Fruit fly (Drosophila melanogaster) S2 (cell line): ENCODE data around the gene Nak.

Source experiments
- CG8478 ChIP-seq: fragments of >200 bp; optimal IDR thresholded peaks from 2 replicates; lab custom pipeline; 2018
- CTCF ChIP-seq, 2 experiments: fragments of >200 bp; optimal IDR thresholded peaks; 2 replicates each; lab custom pipeline; 2018

The Nak gene

DNA sequence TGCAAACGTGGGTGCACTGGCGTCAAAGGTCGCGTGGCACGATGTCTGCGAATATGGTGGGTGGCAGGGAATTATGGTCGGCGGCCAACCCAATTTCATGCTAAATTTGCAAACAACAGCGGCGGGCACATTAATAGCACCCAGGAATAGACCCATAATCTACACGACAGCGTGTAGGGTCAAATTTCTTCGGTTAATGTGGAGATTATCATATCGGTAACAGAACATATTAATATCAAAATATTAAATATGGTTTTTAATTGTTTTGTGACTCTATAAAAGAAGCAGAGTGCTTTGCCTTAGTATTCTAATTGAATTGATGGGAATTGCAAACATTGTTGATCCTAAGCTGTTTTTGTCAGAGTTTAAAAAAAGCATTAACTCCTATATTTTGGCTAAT lies 10.4 kb upstream of the Nak start:
- TF ChIP-seq CG8478 (no peak), CTCF (optimal IDR thresholded peaks at IDR 0.05; lab: Kevin White, UChicago) (no peak)

DNA sequence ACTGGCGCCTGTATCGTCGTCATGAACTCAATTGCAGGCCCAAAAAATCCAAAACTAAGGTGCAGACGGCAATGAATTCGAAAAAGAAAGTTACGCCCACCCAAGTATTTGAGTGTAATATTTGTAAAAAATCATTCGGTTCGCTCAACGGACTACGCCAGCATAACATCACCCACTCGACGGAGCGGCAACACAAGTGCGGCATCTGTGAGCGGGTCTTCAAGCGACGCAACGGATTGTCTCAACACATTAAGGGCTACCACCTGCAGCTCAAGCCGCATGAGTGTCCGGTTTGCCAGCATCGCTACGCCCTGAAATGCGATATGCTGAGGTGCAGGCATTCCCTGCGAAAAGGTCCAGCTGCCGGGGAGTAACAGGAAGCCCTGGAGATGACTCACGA lies 8.2 kb upstream of the Nak start:
- TF ChIP-seq CG8478, result no peak
- TF ChIP-seq CTCF (optimal IDR thresholded peaks at IDR 0.05; lab: Kevin White, UChicago), result no peak

DNA sequence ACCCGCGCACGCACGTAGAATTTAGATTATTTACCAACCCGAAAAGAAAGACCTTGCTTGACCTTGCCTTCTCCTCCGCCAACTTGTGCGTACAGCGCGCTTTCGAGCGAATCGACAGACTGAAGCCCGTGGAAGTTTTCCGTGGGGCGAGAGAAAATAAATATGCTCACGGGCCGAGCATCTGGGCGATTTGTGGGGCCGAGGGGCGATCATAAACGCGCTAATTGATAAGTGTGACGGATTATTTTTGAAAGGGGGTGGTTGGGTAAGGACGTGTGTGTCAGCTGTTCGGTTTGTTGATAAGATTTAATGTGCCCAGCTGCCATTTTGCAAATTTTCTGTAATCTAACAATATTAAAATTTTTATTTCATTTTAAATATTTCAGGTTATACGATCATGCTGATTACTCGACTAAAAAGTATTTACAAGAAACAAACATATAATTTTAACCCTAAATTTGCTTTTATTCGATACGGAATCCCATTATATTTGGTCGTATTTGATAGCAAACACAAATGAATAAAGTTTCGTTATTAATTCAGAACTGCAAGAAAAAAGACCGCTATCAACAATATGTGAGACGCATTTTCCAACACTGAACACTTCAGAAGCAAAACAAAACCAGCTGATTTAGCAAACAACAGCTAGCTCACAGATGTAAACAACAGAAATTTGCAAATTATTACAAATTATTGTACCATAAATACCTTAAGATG lies 5.7 kb upstream of the Nak start, which contains the start of the genes L2HGDH and CG10431:
Gene L2HGDH, minus strand, starts transcription at position 386 of the 717 bp plus-strand sequence.
Gene CG10431, plus strand, starts transcription at position 648 of the 717 bp plus-strand sequence.
- TF ChIP-seq CG8478, result no peak
- no peak for TF ChIP-seq CTCF (optimal IDR thresholded peaks at IDR 0.05; lab: Kevin White, UChicago)

DNA sequence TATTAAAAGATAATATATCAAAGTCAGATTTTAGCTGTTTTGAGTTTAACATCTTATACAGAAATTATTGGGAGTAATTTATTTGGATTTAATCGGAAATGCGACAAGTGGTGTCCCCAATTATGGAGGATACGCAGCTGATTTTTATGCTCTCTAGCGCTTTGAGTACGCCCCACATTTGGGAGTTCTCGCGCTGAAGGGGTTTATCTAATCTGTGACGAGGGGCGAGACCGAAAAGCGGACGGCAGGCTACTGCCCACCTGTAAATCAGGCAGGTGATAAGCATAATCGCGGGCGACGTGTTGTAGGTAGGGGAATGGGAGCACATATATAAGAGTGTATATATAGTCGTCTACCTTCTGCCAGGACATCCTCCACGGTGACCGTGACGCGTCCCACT lies 647 bp downstream of the Nak start:
- TF ChIP-seq CTCF (optimal IDR thresholded peaks at IDR 0.05; lab: Kevin White, UChicago) (no peak), CG8478 (no peak)

DNA sequence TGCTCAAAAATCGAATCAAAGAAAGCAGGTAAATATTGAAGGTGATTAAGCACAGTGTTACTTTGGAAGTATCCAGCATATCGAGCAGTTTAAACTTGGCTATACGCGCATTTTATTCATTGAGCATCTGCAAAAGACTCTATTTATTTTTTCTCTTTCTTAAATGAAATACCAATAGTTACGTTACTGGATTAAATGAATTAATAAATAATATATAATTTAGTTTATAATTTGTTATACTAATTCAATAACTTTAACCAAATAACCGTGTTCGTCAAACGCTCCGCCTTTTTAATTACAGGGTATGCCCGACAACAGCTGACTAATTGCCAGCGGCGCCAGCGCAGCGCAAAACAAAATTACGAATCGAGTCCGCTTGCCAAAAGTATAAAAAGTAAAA lies 1.7 kb downstream of the Nak start:
- no peak for TF ChIP-seq CTCF (optimal IDR thresholded peaks at IDR 0.05; lab: Kevin White, UChicago)
- TF ChIP-seq CG8478, result no peak

DNA sequence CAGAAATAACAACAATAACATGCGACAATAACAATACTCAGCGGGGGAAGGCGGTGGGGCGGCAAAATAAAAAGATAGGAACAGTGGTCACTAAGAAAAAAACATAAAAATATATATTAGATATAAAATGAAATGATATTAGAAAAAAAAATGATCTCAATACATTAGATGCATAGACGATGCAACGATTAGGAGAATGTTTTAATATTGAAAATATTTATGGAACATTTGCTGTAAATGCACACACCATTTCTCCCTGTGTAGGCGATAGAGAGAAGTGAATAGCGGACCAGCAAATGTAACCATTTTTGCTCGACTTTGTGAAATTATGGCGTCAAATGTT lies 2.4 kb downstream of the Nak start:
- TF ChIP-seq CTCF (optimal IDR thresholded peaks at IDR 0.05; lab: Kevin White, UChicago) (no peak), CG8478 (no peak)

DNA sequence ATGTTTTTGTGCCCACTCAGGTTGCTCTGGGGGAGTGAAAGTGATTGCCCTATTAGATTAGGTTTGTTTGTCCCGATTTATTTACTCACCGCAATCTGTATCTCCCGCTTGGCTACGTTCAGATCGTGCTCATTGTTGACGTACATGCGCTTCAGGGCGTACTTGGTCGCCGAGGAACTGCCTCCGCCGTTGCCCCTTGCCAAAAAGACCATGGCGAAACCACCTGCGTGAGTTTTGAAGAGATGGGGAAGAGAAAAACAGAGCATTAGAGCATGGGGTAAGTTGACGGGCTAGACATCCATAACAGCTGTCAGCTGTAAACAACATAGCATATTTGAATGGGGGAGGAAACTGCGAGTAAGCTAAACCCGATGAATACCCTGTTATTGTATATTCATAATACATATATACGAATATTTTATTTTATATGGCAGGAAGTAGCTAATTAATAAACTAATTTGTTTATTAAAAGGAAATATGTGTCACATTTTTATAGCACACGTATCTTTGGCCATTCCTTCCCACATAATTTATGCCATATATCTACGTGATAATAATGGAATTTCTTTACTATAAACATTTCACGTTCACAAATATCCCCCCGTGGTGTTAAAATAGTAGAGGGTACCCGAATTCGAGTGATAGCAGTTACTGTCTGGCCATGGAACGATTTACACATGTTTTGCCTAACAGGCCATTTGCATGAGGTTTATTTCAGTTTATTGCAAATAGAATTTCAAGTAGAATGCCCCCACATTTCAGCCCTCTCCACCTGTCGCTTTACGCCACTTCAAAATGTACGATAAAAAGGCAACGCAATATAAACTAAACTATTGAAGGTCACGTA lies 3.0 kb downstream of the Nak start:
- TF ChIP-seq CG8478 (no peak), CTCF (optimal IDR thresholded peaks at IDR 0.05; lab: Kevin White, UChicago) (no peak)

DNA sequence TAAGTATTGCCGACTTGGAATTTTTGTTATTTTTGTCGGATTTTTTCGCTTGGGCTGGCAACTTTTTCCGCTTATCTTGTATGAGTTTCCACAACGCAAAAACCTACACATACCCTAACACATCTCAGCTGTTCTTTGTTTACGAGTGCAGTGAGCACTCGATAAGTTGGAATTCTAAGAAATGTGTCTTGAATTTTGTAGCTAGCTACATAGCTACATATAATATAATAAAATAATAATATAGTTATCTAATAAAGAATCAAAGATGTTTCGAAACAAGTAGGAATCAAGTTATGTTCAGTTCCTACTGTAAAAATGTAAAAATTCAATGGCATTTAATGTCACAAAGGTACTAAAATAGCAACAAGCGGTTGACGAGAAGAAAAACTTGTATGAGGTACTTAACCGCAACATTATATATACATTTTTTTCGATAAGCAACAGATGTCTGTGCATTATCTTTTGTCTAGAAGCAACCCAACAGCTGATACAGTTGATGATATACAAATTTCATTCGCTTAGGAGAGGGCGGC lies 11.3 kb downstream of the Nak start, which contains the start of gene Bhmt:
Gene Bhmt, minus strand, starts transcription at position 170 of the 533 bp plus-strand sequence.
- TF ChIP-seq CG8478 (no peak), CTCF (optimal IDR thresholded peaks at IDR 0.05; lab: Kevin White, UChicago) (no peak)

DNA sequence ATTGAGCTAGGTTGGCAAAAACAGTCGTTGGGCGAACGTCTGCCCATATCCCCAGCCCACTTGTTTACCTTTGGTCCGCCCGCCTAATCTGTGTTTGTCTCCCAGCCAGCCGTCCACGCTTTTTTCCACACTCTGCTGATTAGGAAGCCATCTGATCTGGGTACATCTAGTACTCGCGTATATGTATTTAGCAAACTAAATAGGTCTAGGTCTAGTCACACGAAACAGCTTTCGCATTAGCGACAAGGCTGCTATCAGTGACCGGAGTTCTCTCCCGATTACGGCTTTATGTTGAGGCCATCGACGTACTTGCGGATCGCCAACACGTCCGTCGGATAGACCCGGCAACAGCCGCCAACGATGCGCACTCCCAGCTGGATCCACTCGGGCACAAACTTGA lies 12.9 kb downstream of the Nak start:
- no peak for TF ChIP-seq CG8478
- no peak for TF ChIP-seq CTCF (optimal IDR thresholded peaks at IDR 0.05; lab: Kevin White, UChicago)

DNA sequence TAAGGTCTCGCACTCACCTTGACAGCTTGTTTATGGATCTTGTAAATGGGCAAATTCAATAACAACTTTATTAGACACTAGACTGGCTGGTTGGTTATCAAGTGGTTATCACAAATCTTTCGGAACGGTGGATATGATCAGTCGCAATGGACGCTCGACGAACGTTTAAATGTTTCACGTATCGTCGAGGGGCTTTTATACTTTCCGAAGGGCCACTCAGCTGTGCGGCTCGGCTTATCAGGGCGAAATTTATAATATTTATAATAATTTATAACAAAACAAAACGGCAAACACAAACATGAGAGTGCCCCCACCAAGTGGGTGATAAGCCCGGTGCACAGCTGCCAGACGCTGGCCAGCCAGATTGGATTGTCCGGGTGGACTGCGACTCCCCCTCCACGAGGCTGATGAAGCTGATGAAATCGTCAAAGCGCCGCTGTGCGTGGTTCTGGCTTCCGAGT lies 14.3 kb downstream of the Nak start, which contains the start of gene CG10621:
Gene CG10621, minus strand, starts transcription at position 177 of the 461 bp plus-strand sequence.
- TF ChIP-seq CG8478 (no peak), CTCF (optimal IDR thresholded peaks at IDR 0.05; lab: Kevin White, UChicago) (no peak)

DNA sequence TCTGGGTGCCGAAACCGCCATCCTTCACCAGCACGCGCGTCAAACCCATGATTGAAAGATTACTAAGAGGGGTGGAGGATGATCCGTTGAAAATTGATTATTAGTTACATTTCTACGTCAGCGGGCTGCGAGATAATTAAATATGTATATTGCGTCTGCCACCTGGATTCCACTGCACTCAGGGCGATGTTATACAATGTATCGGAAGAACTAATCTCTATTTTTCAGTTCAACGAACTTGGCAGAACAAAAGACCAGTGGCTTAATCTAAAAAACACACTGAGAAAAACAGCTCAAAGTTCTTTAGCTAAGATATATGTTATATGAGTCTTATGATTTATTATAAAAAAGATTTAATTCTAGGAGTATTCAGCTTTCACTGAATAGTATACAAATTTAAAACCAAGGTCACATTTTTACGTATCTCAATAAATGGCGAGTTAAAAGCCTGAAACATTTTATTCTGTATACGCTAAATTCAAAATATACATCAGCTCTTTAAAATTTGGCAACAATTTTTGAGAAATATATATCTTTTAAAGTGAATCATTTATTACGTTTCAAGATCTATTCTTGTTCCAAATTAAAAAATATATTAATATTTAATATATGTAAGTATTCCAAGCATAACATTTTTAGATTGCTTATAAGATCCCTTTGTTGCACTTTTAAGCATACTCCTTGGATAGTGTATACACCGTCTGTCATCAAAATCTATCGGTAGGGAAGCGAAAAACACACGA lies 14.9 kb downstream of the Nak start:
- no peak for TF ChIP-seq CG8478
- TF ChIP-seq CTCF (optimal IDR thresholded peaks at IDR 0.05; lab: Kevin White, UChicago), result no peak

DNA sequence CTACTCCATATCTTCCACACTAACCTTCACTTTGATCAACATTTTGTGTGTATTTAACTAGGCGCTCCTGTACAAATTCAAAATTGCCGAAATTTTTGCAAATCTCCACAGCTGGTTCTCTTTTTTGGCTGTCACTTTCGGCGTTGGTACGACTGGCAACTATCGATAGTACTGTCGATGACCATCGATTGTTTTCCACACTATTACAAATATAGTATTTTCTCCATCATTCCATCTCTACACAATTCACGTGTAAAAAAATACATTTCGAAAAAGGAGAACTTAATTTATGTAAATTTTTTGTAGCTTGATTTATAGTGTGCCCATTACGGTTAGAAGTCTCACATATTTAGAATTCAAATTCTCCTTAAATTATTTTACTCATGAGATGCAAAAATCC lies 16.9 kb downstream of the Nak start, which contains the start of gene Nedd8:
Gene Nedd8, minus strand, starts transcription at position 164 of the 400 bp plus-strand sequence.
- no peak for TF ChIP-seq CG8478
- TF ChIP-seq CTCF (optimal IDR thresholded peaks at IDR 0.05; lab: Kevin White, UChicago), result peak in 1 of 2 experiments; percentile 31

DNA sequence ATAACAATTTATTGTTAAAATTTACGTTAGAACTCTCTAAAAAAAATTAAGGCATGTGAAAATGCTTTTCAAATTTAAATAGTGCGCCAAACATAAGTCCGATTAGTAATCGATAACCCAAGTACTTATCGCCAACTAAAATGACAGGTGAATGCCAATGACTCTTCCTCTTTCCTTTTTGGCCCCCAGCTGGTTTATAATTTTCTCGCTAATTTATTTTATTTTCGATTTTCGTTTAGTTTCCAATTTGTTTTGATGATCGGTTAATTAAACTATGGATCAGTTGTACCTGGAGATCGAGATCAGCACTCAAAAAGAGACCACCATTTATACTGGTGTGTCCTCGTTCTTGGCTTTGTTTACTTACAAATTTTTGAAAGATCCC lies 19.8 kb downstream of the Nak start, which contains the start of gene CG10428:
Gene CG10428, plus strand, starts transcription at position 161 of the 385 bp plus-strand sequence.
- TF ChIP-seq CTCF (optimal IDR thresholded peaks at IDR 0.05; lab: Kevin White, UChicago) (no peak), CG8478 (no peak)

DNA sequence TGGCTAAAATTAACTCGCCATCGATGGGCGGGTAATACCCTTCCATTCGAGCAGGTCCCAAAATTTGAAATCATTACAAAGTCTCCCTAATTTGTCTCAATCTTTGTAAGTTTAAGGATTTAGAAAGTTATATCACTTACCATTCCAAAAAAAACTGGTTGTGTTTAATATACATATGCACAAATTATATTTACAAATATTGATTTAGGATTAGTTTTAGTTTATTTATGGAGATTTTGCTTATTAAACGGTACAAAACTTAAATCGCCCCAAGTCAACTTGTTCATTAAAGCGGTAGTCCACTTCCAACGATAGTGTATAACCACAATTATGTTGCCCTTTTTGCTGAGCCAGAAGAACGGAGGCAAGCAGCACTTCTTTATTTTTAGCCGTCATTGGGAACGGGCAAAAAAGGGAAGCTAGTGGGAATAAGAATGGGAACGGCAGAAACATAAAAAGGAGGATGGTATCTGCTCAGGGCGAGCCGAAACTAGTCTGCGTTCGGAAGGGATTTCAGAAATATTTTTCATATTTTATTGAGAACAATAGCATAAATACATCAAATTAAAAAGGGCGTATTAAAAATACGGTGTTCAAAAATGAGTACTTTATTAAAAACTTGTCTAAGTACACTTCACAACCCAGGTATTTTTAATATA lies 20.4 kb downstream of the Nak start:
- TF ChIP-seq CTCF (optimal IDR thresholded peaks at IDR 0.05; lab: Kevin White, UChicago) (no peak), CG8478 (no peak)
